Fruit fly (Drosophila melanogaster) whole organism, embryonic: ENCODE measurements around the gene CG5968.

ENCODE experiments used
- Antp ChIP-seq: fragments of 200-800 bp; sonication (Bioruptor generic); optimal IDR thresholded peaks from 3 replicates; lab custom pipeline; 2016; ENCODE audit warnings: missing biosample characterization, missing genetic modification characterization
- CG10543 ChIP-seq: fragments of 200-800 bp; sonication (Bioruptor generic); optimal IDR thresholded peaks from 3 replicates; lab custom pipeline; 2017; ENCODE audit warnings: missing biosample characterization, mild to moderate bottlenecking, missing genetic modification characterization, moderate library complexity
- CG10979 ChIP-seq: fragments of 200-800 bp; sonication (Bioruptor generic); optimal IDR thresholded peaks from 2 replicates; lab custom pipeline; 2018; ENCODE audit warnings: missing biosample characterization, mild to moderate bottlenecking, missing genetic modification characterization, moderate library complexity
- CG14441 ChIP-seq: fragments of 200-800 bp; sonication (Bioruptor generic); IDR thresholded peaks from 2 replicates; pipeline ENCODE4 v1.3.6; 2022; ENCODE audit warnings: missing biosample characterization, missing genetic modification characterization
- CG14860 ChIP-seq: fragments of 200-800 bp; sonication (Bioruptor generic); IDR thresholded peaks from 3 replicates; pipeline ENCODE4 v1.3.6; 2022; ENCODE audit warnings: missing biosample characterization, missing genetic modification characterization; ENCODE audit not compliant: partially characterized antibody
- CG1602 ChIP-seq: fragments of 200-800 bp; sonication (Bioruptor generic); optimal IDR thresholded peaks from 3 replicates; lab custom pipeline; 2016; ENCODE audit warnings: missing biosample characterization, missing genetic modification characterization
- CG1647 ChIP-seq: fragments of 200-800 bp; sonication (Bioruptor generic); optimal IDR thresholded peaks from 3 replicates; lab custom pipeline; 2016; ENCODE audit warnings: missing biosample characterization, missing genetic modification characterization
- CG2120 ChIP-seq: fragments of 200-800 bp; sonication (Bioruptor generic); optimal IDR thresholded peaks from 3 replicates; lab custom pipeline; 2016; ENCODE audit warnings: missing biosample characterization, missing genetic modification characterization
- CG2129 ChIP-seq: fragments of 200-800 bp; sonication (Bioruptor generic); IDR thresholded peaks from 2 replicates; pipeline ENCODE4 v1.3.6; 2022; ENCODE audit warnings: missing biosample characterization, missing genetic modification characterization; ENCODE audit not compliant: partially characterized antibody
- CG2202 ChIP-seq: fragments of 200-800 bp; sonication (Bioruptor generic); optimal IDR thresholded peaks from 2 replicates; lab custom pipeline; 2018; ENCODE audit warnings: missing biosample characterization, mild to moderate bottlenecking, missing genetic modification characterization
- CG32772 ChIP-seq: fragments of 200-800 bp; sonication (Bioruptor generic); IDR thresholded peaks from 2 replicates; pipeline ENCODE4 v1.3.6; 2022; ENCODE audit warnings: missing biosample characterization, missing genetic modification characterization
- CG34376 ChIP-seq: fragments of 200-800 bp; sonication (Bioruptor generic); optimal IDR thresholded peaks from 2 replicates; lab custom pipeline; 2018; ENCODE audit warnings: missing biosample characterization, mild to moderate bottlenecking, missing genetic modification characterization
- CG6175 ChIP-seq: fragments of 200-800 bp; sonication (Bioruptor generic); IDR thresholded peaks from 3 replicates; pipeline ENCODE4 v1.3.6; 2022; ENCODE audit warnings: missing biosample characterization, missing genetic modification characterization
- CG6254 ChIP-seq: fragments of 200-800 bp; sonication (Bioruptor generic); optimal IDR thresholded peaks from 3 replicates; lab custom pipeline; 2017; ENCODE audit warnings: mild to moderate bottlenecking, missing biosample characterization, missing genetic modification reagents, missing genetic modification characterization
- CG6765 ChIP-seq: fragments of 200-800 bp; sonication (Bioruptor generic); optimal IDR thresholded peaks from 3 replicates; lab custom pipeline; 2017; ENCODE audit warnings: missing biosample characterization, mild to moderate bottlenecking, missing genetic modification characterization
- CG8281 ChIP-seq: fragments of 200-800 bp; sonication (Bioruptor generic); optimal IDR thresholded peaks from 2 replicates; lab custom pipeline; 2018; ENCODE audit warnings: missing biosample characterization, mild to moderate bottlenecking, missing genetic modification characterization, moderate library complexity
- CG8478 ChIP-seq: fragments of >200 bp; optimal IDR thresholded peaks from 2 replicates; lab custom pipeline; 2018
- CG8924 ChIP-seq: fragments of 200-800 bp; optimal IDR thresholded peaks from 3 replicates; lab custom pipeline; 2019; ENCODE audit warnings: missing biosample characterization, mild to moderate bottlenecking, missing genetic modification characterization, moderate library complexity
- CG9609 ChIP-seq: fragments of 200-800 bp; sonication (Bioruptor generic); optimal IDR thresholded peaks from 3 replicates; lab custom pipeline; 2016; ENCODE audit warnings: missing biosample characterization, missing genetic modification characterization
- CkIIα-i1 ChIP-seq: fragments of 200-800 bp; sonication (Bioruptor generic); IDR thresholded peaks from 2 replicates; pipeline ENCODE4 v1.3.6; 2022; ENCODE audit warnings: missing biosample characterization, missing genetic modification characterization
- D ChIP-seq, 2 experiments: fragments of 200-800 bp in 1 of 2; fragments of >200 bp in 1 of 2; sonication (Bioruptor generic) in 1 of 2; optimal IDR thresholded peaks; 2 replicates in 1 of 2; 3 replicates in 1 of 2; lab custom pipeline; 2017; ENCODE audit warnings: mild to moderate bottlenecking in 1 of 2, missing biosample characterization in 1 of 2, missing genetic modification characterization in 1 of 2, missing genetic modification reagents in 1 of 2
- Doc2 ChIP-seq: fragments of 200-800 bp; sonication (Bioruptor generic); IDR thresholded peaks from 2 replicates; pipeline ENCODE4 v1.3.6; 2022; ENCODE audit warnings: missing biosample characterization, missing genetic modification characterization
- Fer1 ChIP-seq: fragments of 200-800 bp; sonication (Bioruptor generic); optimal IDR thresholded peaks from 2 replicates; lab custom pipeline; 2017; ENCODE audit warnings: missing biosample characterization, mild to moderate bottlenecking, missing genetic modification characterization
- HLH3B ChIP-seq: fragments of 200-800 bp; sonication (Bioruptor generic); IDR thresholded peaks from 2 replicates; pipeline ENCODE4 v1.3.6; 2022; ENCODE audit warnings: missing biosample characterization, missing genetic modification characterization
- HLH54F ChIP-seq: fragments of 200-800 bp; sonication (Bioruptor generic); optimal IDR thresholded peaks from 3 replicates; lab custom pipeline; 2016; ENCODE audit warnings: missing biosample characterization, missing genetic modification characterization
- Hr3 ChIP-seq: fragments of 200-800 bp; sonication (Bioruptor generic); optimal IDR thresholded peaks from 3 replicates; lab custom pipeline; 2016; ENCODE audit warnings: missing biosample characterization, missing genetic modification characterization
- Hsf ChIP-seq: fragments of 200-800 bp; sonication (Bioruptor generic); optimal IDR thresholded peaks from 3 replicates; lab custom pipeline; 2016; ENCODE audit warnings: missing biosample characterization, missing genetic modification characterization
- Nf-YA ChIP-seq: fragments of 200-800 bp; sonication (Bioruptor generic); IDR thresholded peaks from 2 replicates; pipeline ENCODE4 v1.3.6; 2022; ENCODE audit warnings: missing biosample characterization, missing genetic modification characterization
- NfI ChIP-seq: fragments of 200-800 bp; sonication (Bioruptor generic); optimal IDR thresholded peaks from 3 replicates; lab custom pipeline; 2018; ENCODE audit warnings: missing biosample characterization, mild to moderate bottlenecking, missing genetic modification characterization, moderate library complexity
- Sox100B ChIP-seq: fragments of 200-800 bp; sonication (Bioruptor generic); optimal IDR thresholded peaks from 3 replicates; lab custom pipeline; 2018; ENCODE audit warnings: missing biosample characterization, mild to moderate bottlenecking, missing genetic modification characterization
- Usf ChIP-seq: fragments of 200-800 bp; sonication (Bioruptor generic); optimal IDR thresholded peaks from 2 replicates; lab custom pipeline; 2017; ENCODE audit warnings: missing genotype, missing biosample characterization, missing genetic modification characterization
- Xbp1 ChIP-seq: fragments of 200-800 bp; sonication (Bioruptor generic); optimal IDR thresholded peaks from 3 replicates; lab custom pipeline; 2016; ENCODE audit warnings: missing biosample characterization, mild to moderate bottlenecking, missing genetic modification characterization
- bbx ChIP-seq: fragments of 200-800 bp; sonication (Bioruptor generic); IDR thresholded peaks from 2 replicates; pipeline ENCODE4 v1.3.6; 2022; ENCODE audit warnings: missing biosample characterization, missing genetic modification characterization; ENCODE audit not compliant: partially characterized antibody
- caup ChIP-seq: fragments of 200-800 bp; sonication (Bioruptor generic); optimal IDR thresholded peaks from 3 replicates; lab custom pipeline; 2017; ENCODE audit warnings: missing biosample characterization, mild to moderate bottlenecking, missing genetic modification characterization, moderate library complexity; ENCODE audit not compliant: severe bottlenecking
- chn ChIP-seq: fragments of 200-800 bp; sonication (Bioruptor generic); optimal IDR thresholded peaks from 2 replicates; lab custom pipeline; 2016; ENCODE audit warnings: missing biosample characterization, missing genetic modification characterization
- disco-r ChIP-seq: fragments of 200-800 bp; sonication (Bioruptor generic); optimal IDR thresholded peaks from 2 replicates; lab custom pipeline; 2016; ENCODE audit warnings: missing biosample characterization, missing genetic modification characterization
- exex ChIP-seq: fragments of 200-800 bp; sonication (Bioruptor generic); optimal IDR thresholded peaks from 4 replicates; lab custom pipeline; 2018; ENCODE audit warnings: missing biosample characterization, mild to moderate bottlenecking, missing genetic modification characterization, moderate library complexity
- gce ChIP-seq: fragments of 200-800 bp; sonication (Bioruptor generic); IDR thresholded peaks from 3 replicates; pipeline ENCODE4 v1.3.6; 2022; ENCODE audit warnings: missing biosample characterization, missing genetic modification characterization
- gcm2 ChIP-seq: fragments of 200-800 bp; sonication (Bioruptor generic); optimal IDR thresholded peaks from 2 replicates; lab custom pipeline; 2016; ENCODE audit warnings: missing biosample characterization, missing genetic modification characterization
- grn ChIP-seq: fragments of 200-800 bp; sonication (Bioruptor generic); optimal IDR thresholded peaks from 3 replicates; lab custom pipeline; 2017; ENCODE audit warnings: missing biosample characterization, missing genetic modification characterization
- hkb ChIP-seq, 2 experiments: fragments of 200-800 bp in 1 of 2; fragments of >200 bp in 1 of 2; sonication (Bioruptor generic) in 1 of 2; IDR thresholded peaks in 1 of 2; optimal IDR thresholded peaks in 1 of 2; 2 replicates each; pipeline versions ENCODE4 v1.3.6 to Lab custom; 2017 to 2022; ENCODE audit warnings: missing biosample characterization in 1 of 2, missing genetic modification characterization in 1 of 2
- jumu ChIP-seq: fragments of 200-800 bp; sonication (Bioruptor generic); optimal IDR thresholded peaks from 3 replicates; lab custom pipeline; 2016; ENCODE audit warnings: missing biosample characterization, missing genetic modification characterization
- ken ChIP-seq: fragments of 200-800 bp; sonication (Bioruptor generic); IDR thresholded peaks from 3 replicates; pipeline ENCODE4 v1.3.6; 2022; ENCODE audit warnings: missing biosample characterization, missing genetic modification characterization
- klu ChIP-seq: fragments of 200-800 bp; sonication (Bioruptor generic); IDR thresholded peaks from 2 replicates; pipeline ENCODE4 v1.3.6; 2022; ENCODE audit warnings: missing biosample characterization, missing genetic modification characterization
- lbe ChIP-seq: fragments of 200-800 bp; sonication (Bioruptor generic); optimal IDR thresholded peaks from 2 replicates; lab custom pipeline; 2016; ENCODE audit warnings: missing biosample characterization, mild to moderate bottlenecking, missing genetic modification characterization
- otp ChIP-seq: fragments of 200-800 bp; sonication (Bioruptor generic); IDR thresholded peaks from 3 replicates; pipeline ENCODE4, ENCODE4 v1.3.6; 2022; ENCODE audit warnings: missing biosample characterization, missing genetic modification characterization
- schlank ChIP-seq: fragments of 200-800 bp; sonication (Bioruptor generic); optimal IDR thresholded peaks from 2 replicates; lab custom pipeline; 2018; ENCODE audit warnings: missing biosample characterization, mild to moderate bottlenecking, missing genetic modification characterization
- slou ChIP-seq: fragments of 200-800 bp; sonication (Bioruptor generic); optimal IDR thresholded peaks from 3 replicates; lab custom pipeline; 2016; ENCODE audit warnings: missing biosample characterization, missing genetic modification characterization
- trh ChIP-seq: fragments of 200-800 bp; sonication (Bioruptor generic); optimal IDR thresholded peaks from 2 replicates; lab custom pipeline; 2016; ENCODE audit warnings: missing biosample characterization, missing genetic modification characterization
- vnd ChIP-seq: fragments of 200-800 bp; sonication (Bioruptor generic); IDR thresholded peaks from 3 replicates; pipeline ENCODE4 v1.3.6; 2022; ENCODE audit warnings: missing biosample characterization, missing genetic modification characterization; ENCODE audit not compliant: partially characterized antibody

The CG5968 gene

dm6 chr2L:16500469-16500868 is 49.3 kb downstream of the CG5968 start (continued):
- TF ChIP-seq Xbp1 (GFP tag; lab: Kevin White, UChicago) (peak; percentile 89), schlank (tag; lab: Kevin White, UChicago) (peak; percentile 83), vnd (GFP tag; lab: Robert Waterston, UW) (no peak), CG1647 (GFP tag; lab: Kevin White, UChicago) (peak; percentile 67), ken (GFP tag; lab: Robert Waterston, UW) (peak; percentile 94), disco-r (GFP tag; lab: Kevin White, UChicago) (peak; percentile 39), CG14860 (GFP tag; lab: Robert Waterston, UW) (no peak), lbe (GFP tag; lab: Kevin White, UChicago) (peak; percentile 75), CG2129 (GFP tag; lab: Robert Waterston, UW) (no peak), CG32772 (GFP tag; lab: Robert Waterston, UW) (peak; percentile 94), slou (peak; percentile 64), CG34376 (GFP tag; lab: Kevin White, UChicago) (peak; percentile 72), gce (peak; percentile 94), D (optimal IDR thresholded peaks at IDR 0.05; lab: Kevin White, UChicago) (no peak), D (GFP tag; optimal IDR thresholded peaks at IDR 0.05; lab: Kevin White, UChicago) (peak; percentile 84), Usf (GFP tag; lab: Kevin White, UChicago) (peak; percentile 47), Doc2 (GFP tag; lab: Robert Waterston, UW) (no peak), CG8281 (tag; lab: Kevin White, UChicago) (peak; percentile 55), Sox100B (GFP tag; lab: Kevin White, UChicago) (peak; percentile 78), CG2120 (GFP tag; lab: Kevin White, UChicago) (peak; percentile 86), klu (GFP tag; lab: Robert Waterston, UW) (peak; percentile 77), gcm2 (GFP tag; lab: Kevin White, UChicago) (peak; percentile 87), jumu (GFP tag; lab: Kevin White, UChicago) (peak; percentile 91), otp (GFP tag; lab: Robert Waterston, UW) (peak; percentile 94), CkIIα-i1 (GFP tag; lab: Robert Waterston, UW) (no peak), exex (tag; lab: Kevin White, UChicago) (peak; percentile 44), Nf-YA (peak; percentile 82), CG6175 (GFP tag; lab: Robert Waterston, UW) (peak; percentile 83), NfI (peak; percentile 92), CG9609 (GFP tag; lab: Kevin White, UChicago) (peak; percentile 46), CG14441 (GFP tag; lab: Robert Waterston, UW) (peak; percentile 91), grn (GFP tag; lab: Kevin White, UChicago) (peak; percentile 19), CG6765 (GFP tag; lab: Kevin White, UChicago) (peak; percentile 51), CG6254 (GFP tag; lab: Kevin White, UChicago) (peak; percentile 70), Hr3 (GFP tag; lab: Kevin White, UChicago) (peak; percentile 91), bbx (GFP tag; lab: Robert Waterston, UW) (no peak), CG2202 (tag; lab: Kevin White, UChicago) (peak; percentile 90), CG1602 (GFP tag; lab: Kevin White, UChicago) (peak; percentile 84), HLH54F (GFP tag; lab: Kevin White, UChicago) (peak; percentile 69), CG8924 (tag; lab: Kevin White, UChicago) (peak; percentile 91), CG8478 (lab: Kevin White, UChicago) (no peak), chn (GFP tag; lab: Kevin White, UChicago) (peak; percentile 80), HLH3B (GFP tag; lab: Robert Waterston, UW) (peak; percentile 96), Hsf (GFP tag; lab: Kevin White, UChicago) (peak; percentile 91), CG10979 (tag; lab: Kevin White, UChicago) (peak; percentile 91), caup (GFP tag; lab: Kevin White, UChicago) (peak; percentile 83), trh (GFP tag; lab: Kevin White, UChicago) (peak; percentile 65), Antp (GFP tag; lab: Kevin White, UChicago) (peak; percentile 93), hkb (optimal IDR thresholded peaks at IDR 0.05; lab: Kevin White, UChicago) (no peak), hkb (GFP tag; IDR thresholded peaks at IDR 0.05; lab: Robert Waterston, UW) (peak; percentile 94), Fer1 (peak; percentile 87), CG10543 (GFP tag; lab: Kevin White, UChicago) (peak; percentile 84)
